Worm (Caenorhabditis elegans) whole organism, young adult: ENCODE data around the gene F25F2.1.

Source experiments
- ama-1 ChIP-seq, 3 experiments: fragments of 150-350 bp in 1 of 3; sonication (generic microtip) in 2 of 3; optimal IDR thresholded peaks; 2 replicates each; lab custom pipeline; 2014 to 2018; ENCODE audit warnings: missing biosample characterization in 2 of 3, missing genetic modification characterization in 2 of 3, missing genetic modification reagents in 2 of 3
- lin-40 ChIP-seq: sonication (generic microtip); optimal IDR thresholded peaks from 2 replicates; lab custom pipeline; 2016; ENCODE audit warnings: missing genetic modification characterization, mild to moderate bottlenecking, missing compliant biosample characterization, missing genotype, missing genetic modification reagents
- pha-4 ChIP-seq: fragments of 150-350 bp; sonication (generic microtip); optimal IDR thresholded peaks from 2 replicates; lab custom pipeline; 2014; ENCODE audit warnings: missing biosample characterization, missing genetic modification reagents, missing genetic modification characterization
- rpc-1 ChIP-seq, 2 experiments: fragments of 150-350 bp in 1 of 2; sonication (generic microtip) in 1 of 2; optimal IDR thresholded peaks; 2 replicates each; lab custom pipeline; 2014 to 2018; ENCODE audit warnings: missing biosample characterization in 1 of 2, missing genetic modification characterization in 1 of 2, missing genetic modification reagents in 1 of 2, missing genotype in 1 of 2
- snpc-3.4 ChIP-seq: sonication (generic microtip); optimal IDR thresholded peaks from 2 replicates; lab custom pipeline; 2017; ENCODE audit warnings: missing genetic modification characterization, mild to moderate bottlenecking, missing compliant biosample characterization, antibody characterized with exemption, moderate library complexity, missing genotype, missing genetic modification reagents
- snpc-4 ChIP-seq, 5 experiments: fragments of 150-350 bp in 1 of 5; sonication (generic microtip) in 4 of 5; optimal IDR thresholded peaks; 2 replicates each; lab custom pipeline; 2014 to 2018; ENCODE audit warnings: missing genetic modification characterization in 5 of 5, missing biosample characterization in 3 of 5, antibody characterized with exemption in 2 of 5, mild to moderate bottlenecking in 2 of 5, missing compliant biosample characterization in 2 of 5, missing genotype in 2 of 5, moderate library complexity in 2 of 5, missing genetic modification reagents in 1 of 5
- tlf-1 ChIP-seq: fragments of 200-800 bp; sonication (Bioruptor generic); optimal IDR thresholded peaks from 2 replicates; lab custom pipeline; 2018; ENCODE audit warnings: mild to moderate bottlenecking, missing genetic modification characterization, missing compliant biosample characterization
- unc-62 ChIP-seq: fragments of 150-350 bp; optimal IDR thresholded peaks from 2 replicates; lab custom pipeline; 2014; ENCODE audit warnings: missing biosample characterization, missing genetic modification reagents, missing genetic modification characterization
- zfh-2 ChIP-seq: fragments of 200-800 bp; sonication (Bioruptor generic); conservative IDR thresholded peaks from 2 replicates; pipeline ENCODE4 v1.3.6; 2022; ENCODE audit warnings: missing genetic modification reagents, missing genetic modification characterization, missing compliant biosample characterization

ce11 chrIII:4488892-4489409 is 19.7 kb upstream of the F25F2.1 start, which contains the start of gene cpg-1:
- TF ChIP-seq unc-62 (GFP tag; lab: Kevin White, UChicago) (no peak), zfh-2 (no peak), rpc-1 (optimal IDR thresholded peaks at IDR 0.05; lab: Kevin White, UChicago) (no peak), rpc-1 (tag; optimal IDR thresholded peaks at IDR 0.05; lab: Kevin White, UChicago) (peak; percentile 21), tlf-1 (GFP tag; lab: Kevin White, UChicago) (peak; percentile 99), snpc-4 (GFP tag; optimal IDR thresholded peaks at IDR 0.05; lab: Kevin White, UChicago) (peak; percentile 73), snpc-4 (tag; optimal IDR thresholded peaks at IDR 0.05; lab: Kevin White, UChicago) (peak; percentile 62 to 89 (median 80)), pha-4 (tag; lab: Kevin White, UChicago) (no peak), snpc-3.4 (tag; lab: Kevin White, UChicago) (peak; percentile 97), lin-40 (tag; lab: Kevin White, UChicago) (no peak), ama-1 (optimal IDR thresholded peaks at IDR 0.05; lab: Kevin White, UChicago) (no peak), ama-1 (GFP tag; optimal IDR thresholded peaks at IDR 0.05; lab: Kevin White, UChicago) (peak in 1 of 2 experiments; percentile 5)
